Worm (Caenorhabditis elegans) whole organism, L4 larva: ENCODE data around the gene Y71H10B.1.

ENCODE experiments used
- daf-12 ChIP-seq: fragments of 150-350 bp; optimal IDR thresholded peaks from 2 replicates; lab custom pipeline; 2014; ENCODE audit warnings: missing biosample characterization, missing genetic modification reagents, missing genetic modification characterization
- snpc-4 ChIP-seq: fragments of 150-350 bp; optimal IDR thresholded peaks from 2 replicates; lab custom pipeline; 2014; ENCODE audit warnings: missing biosample characterization, missing genetic modification characterization

DNA sequence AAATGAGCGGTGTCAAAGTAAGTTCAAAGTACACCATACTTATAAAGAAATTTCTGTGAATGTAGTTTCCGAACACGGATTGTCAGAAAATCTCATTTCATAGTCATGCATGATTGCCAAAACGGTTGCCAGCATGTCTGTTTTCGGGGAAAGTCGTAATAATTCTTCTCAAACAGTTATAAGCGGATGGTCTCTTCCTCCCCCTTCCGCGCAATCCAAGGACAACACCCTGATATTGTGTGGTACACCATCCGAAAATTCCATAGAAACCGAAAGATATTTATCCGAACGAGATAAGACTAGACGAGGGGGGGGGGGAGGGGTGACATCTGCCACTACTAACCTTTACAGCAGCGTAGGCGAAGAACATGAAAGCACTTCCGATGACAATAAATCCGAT lies 34.5 kb upstream of the Y71H10B.1 start:
- TF ChIP-seq snpc-4 (tag; lab: Kevin White, UChicago) = no peak
- TF ChIP-seq daf-12 (tag; lab: Kevin White, UChicago) = no peak
